Worm (Caenorhabditis elegans): ENCODE measurements around the gene slc-25A29.

slc-25A29 gene

DNA sequence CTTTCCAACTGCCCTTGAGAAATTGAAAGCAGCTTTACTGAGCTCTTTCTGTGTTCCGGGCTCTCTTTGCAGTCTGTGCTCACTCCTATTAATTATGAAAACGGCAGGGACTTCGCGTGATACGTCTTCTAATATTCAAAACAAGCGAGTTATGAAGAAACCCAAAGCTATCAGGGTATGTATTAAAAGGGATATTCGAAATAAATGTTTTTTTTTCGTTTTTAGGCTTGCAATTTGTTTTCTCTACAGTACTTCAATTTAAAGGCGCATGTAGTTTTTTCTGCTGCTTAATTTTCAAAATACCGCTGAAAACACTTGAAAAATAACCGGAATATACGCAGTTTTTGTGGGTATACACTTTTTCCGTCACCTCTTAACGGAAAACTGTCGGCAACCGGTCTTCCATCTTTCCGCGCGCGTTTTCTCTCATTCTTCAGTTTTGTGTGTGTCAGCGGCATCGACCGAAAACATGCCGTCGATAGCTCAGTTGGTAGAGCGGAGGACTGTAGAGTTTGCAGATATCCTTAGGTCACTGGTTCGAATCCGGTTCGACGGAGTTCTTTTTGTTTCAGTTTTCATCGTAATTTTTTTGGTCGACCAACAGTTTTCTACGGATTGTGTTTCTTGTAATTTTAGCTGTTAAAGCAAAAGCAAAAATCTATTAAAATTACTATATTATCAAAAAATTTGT lies 31.2 kb upstream of the slc-25A29 start, which contains the start of gene gasr-8:
gasr-8 (plus strand) TSS at position 51 of the 691 bp plus-strand sequence.
- TF ChIP-seq Y95B8A.8 (GFP tag; IDR thresholded peaks at IDR 0.05) (no peak), atf-7 (tag; optimal IDR thresholded peaks at IDR 0.05) (no peak), akir-1 (GFP tag; optimal IDR thresholded peaks at IDR 0.05) (no peak), him-1 (tag; optimal IDR thresholded peaks at IDR 0.05) (peak; percentile 42), cebp-1 (GFP tag; IDR thresholded peaks at IDR 0.05) (no peak), cebp-1 (tag; optimal IDR thresholded peaks at IDR 0.05) (no peak), repo-1 (tag; optimal IDR thresholded peaks at IDR 0.05) (no peak), Y67H2A.10 (GFP tag; conservative IDR thresholded peaks at IDR 0.05) (no peak), efl-1 (GFP tag; optimal IDR thresholded peaks at IDR 0.05) (no peak), F10E7.11 (tag; optimal IDR thresholded peaks at IDR 0.05) (no peak), lsy-27 (tag; optimal IDR thresholded peaks at IDR 0.05; ENCODE audit: borderline replicate concordance, insufficient read depth) (no peak), T26A5.8 (tag; optimal IDR thresholded peaks at IDR 0.05) (no peak), sdz-38 (tag; optimal IDR thresholded peaks at IDR 0.05) (no peak), nfya-2 (GFP tag; IDR thresholded peaks at IDR 0.05) (no peak), rec-8 (tag; optimal IDR thresholded peaks at IDR 0.05) (peak; percentile 1 to 50), madf-10 (tag; optimal IDR thresholded peaks at IDR 0.05) (peak; percentile 28), chd-7 (tag; optimal IDR thresholded peaks at IDR 0.05) (no peak), ceh-40 (GFP tag; IDR thresholded peaks at IDR 0.05) (no peak), ekl-4 (GFP tag; IDR thresholded peaks at IDR 0.05) (peak; percentile 23; the same call in 1 of the 2 replicates), tlf-1 (GFP tag; optimal IDR thresholded peaks at IDR 0.05) (no peak), zim-3 (tag; optimal IDR thresholded peaks at IDR 0.05) (no peak), lin-54 (GFP tag; optimal IDR thresholded peaks at IDR 0.05) (peak; percentile 26), B0019.2 (GFP tag; conservative IDR thresholded peaks at IDR 0.05) (no peak), egl-44 (GFP tag; IDR thresholded peaks at IDR 0.05) (no peak), die-1 (tag; optimal IDR thresholded peaks at IDR 0.05) (peak; percentile 48), hmg-1.2 (GFP tag; IDR thresholded peaks at IDR 0.05) (peak; percentile 52), unc-62 (GFP tag; optimal IDR thresholded peaks at IDR 0.05) (no peak), snpc-1.1 (tag; optimal IDR thresholded peaks at IDR 0.05; ENCODE audit: insufficient read depth) (no peak), F22D6.2 (tag; optimal IDR thresholded peaks at IDR 0.05) (no peak), ceh-91 (GFP tag; IDR thresholded peaks at IDR 0.05) (no peak), rpc-1 (optimal IDR thresholded peaks at IDR 0.05) (peak; percentile 66), rpc-1 (tag; optimal IDR thresholded peaks at IDR 0.05) (peak; percentile 82), nfyb-1 (GFP tag; IDR thresholded peaks at IDR 0.05) (peak; percentile 76), B0261.1 (tag; optimal IDR thresholded peaks at IDR 0.05) (peak; percentile 85), ceh-79 (tag; optimal IDR thresholded peaks at IDR 0.05) (no peak), let-526 (GFP tag; IDR thresholded peaks at IDR 0.05) (no peak), somi-1 (GFP tag; optimal IDR thresholded peaks at IDR 0.05) (no peak), F33H1.4 (GFP tag; IDR thresholded peaks at IDR 0.05) (peak; percentile 8; the same call in 1 of the 2 replicates), lin-40 (tag; optimal IDR thresholded peaks at IDR 0.05) (no peak), mxl-1 (tag; optimal IDR thresholded peaks at IDR 0.05) (no peak), T07F8.4 (tag; optimal IDR thresholded peaks at IDR 0.05) (no peak), egl-18 (GFP tag; IDR thresholded peaks at IDR 0.05) (no peak), ztf-18 (tag; optimal IDR thresholded peaks at IDR 0.05) (peak; percentile 23), snpc-4 (GFP tag; optimal IDR thresholded peaks at IDR 0.05) (no peak), snpc-4 (tag; optimal IDR thresholded peaks at IDR 0.05) (peak in 2 of 4 experiments; percentile 27 to 34), mcd-1 (GFP tag; IDR thresholded peaks at IDR 0.05) (peak; percentile 15; the same call in 1 of the 2 replicates), lin-26 (GFP tag; IDR thresholded peaks at IDR 0.05) (peak; percentile 80), ceh-100 (GFP tag; IDR thresholded peaks at IDR 0.05) (no peak), cebp-2 (GFP tag; IDR thresholded peaks at IDR 0.05) (no peak)
